Worm (Caenorhabditis elegans) whole organism, early embryonic: ENCODE data around the gene rpl-36.

Experiments used
- ama-1 ChIP-seq: fragments of 150-350 bp; optimal IDR thresholded peaks from 2 replicates; lab custom pipeline; 2014
- ceh-13 ChIP-seq: fragments of 200-800 bp; sonication (Bioruptor generic); optimal IDR thresholded peaks from 2 replicates; lab custom pipeline; 2018; ENCODE audit warnings: mild to moderate bottlenecking, missing genetic modification characterization, missing compliant biosample characterization
- ceh-36 ChIP-seq: sonication (generic microtip); optimal IDR thresholded peaks from 2 replicates; lab custom pipeline; 2016; ENCODE audit warnings: missing genetic modification characterization, inconsistent platforms, missing compliant biosample characterization
- ets-7 ChIP-seq: sonication (generic microtip); optimal IDR thresholded peaks from 2 replicates; lab custom pipeline; 2016; ENCODE audit warnings: missing genotype, missing genetic modification characterization, missing compliant biosample characterization
- flt-1 ChIP-seq: fragments of 200-800 bp; sonication (Bioruptor generic); IDR thresholded peaks from 2 replicates; pipeline ENCODE4 v1.3.6; 2022; ENCODE audit warnings: missing genetic modification characterization, missing compliant biosample characterization
- hmg-4 ChIP-seq: fragments of 200-800 bp; sonication (Bioruptor generic); optimal IDR thresholded peaks from 2 replicates; lab custom pipeline; 2018; ENCODE audit warnings: mild to moderate bottlenecking, missing genetic modification characterization, missing compliant biosample characterization
- hnd-1 ChIP-seq: sonication (generic microtip); optimal IDR thresholded peaks from 2 replicates; lab custom pipeline; 2016; ENCODE audit warnings: missing genetic modification characterization, missing compliant biosample characterization
- scrt-1 ChIP-seq: fragments of 200-800 bp; sonication (Bioruptor generic); IDR thresholded peaks from 2 replicates; pipeline ENCODE4 v1.3.6; 2022; ENCODE audit warnings: missing genetic modification characterization, missing compliant biosample characterization
- tbx-11 ChIP-seq: fragments of 200-800 bp; sonication (Bioruptor generic); IDR thresholded peaks from 2 replicates; pipeline ENCODE4 v1.3.6; 2022; ENCODE audit warnings: missing genetic modification characterization, missing compliant biosample characterization
- tbx-37 ChIP-seq: fragments of 200-800 bp; sonication (Bioruptor generic); conservative IDR thresholded peaks from 2 replicates; pipeline ENCODE4 v1.3.6; 2022; ENCODE audit warnings: missing genetic modification reagents, missing genetic modification characterization, missing compliant biosample characterization
- tra-4 ChIP-seq: sonication (generic microtip); optimal IDR thresholded peaks from 2 replicates; lab custom pipeline; 2017; ENCODE audit warnings: missing genetic modification characterization, missing compliant biosample characterization

ce11 chrIII:7170090-7170489, 10.0 kb upstream of the rpl-36 start:
- TF ChIP-seq ceh-13 (no peak), scrt-1 (no peak), ama-1 (lab: Kevin White, UChicago) (no peak), tbx-37 (GFP tag; lab: Robert Waterston, UW) (no peak), flt-1 (GFP tag; lab: Robert Waterston, UW) (no peak), hnd-1 (tag; lab: Kevin White, UChicago) (no peak), hmg-4 (no peak), tbx-11 (GFP tag; lab: Robert Waterston, UW) (no peak), ets-7 (tag; lab: Kevin White, UChicago) (no peak), ceh-36 (tag; lab: Kevin White, UChicago) (no peak), tra-4 (tag; lab: Kevin White, UChicago) (no peak)
